Worm (Caenorhabditis elegans): Measurements from ENCODE around the gene K07C11.7.

ce11 chrV:8245457-8245856 is 31.7 kb upstream of the K07C11.7 start, which contains the start of gene C16D9.5:
- TF ChIP-seq pros-1 (tag; optimal IDR thresholded peaks at IDR 0.05) (no peak), ceh-9 (tag; optimal IDR thresholded peaks at IDR 0.05) (no peak)
